Fruit fly (Drosophila melanogaster): ENCODE measurements around the gene Gnpnat.

DNA sequence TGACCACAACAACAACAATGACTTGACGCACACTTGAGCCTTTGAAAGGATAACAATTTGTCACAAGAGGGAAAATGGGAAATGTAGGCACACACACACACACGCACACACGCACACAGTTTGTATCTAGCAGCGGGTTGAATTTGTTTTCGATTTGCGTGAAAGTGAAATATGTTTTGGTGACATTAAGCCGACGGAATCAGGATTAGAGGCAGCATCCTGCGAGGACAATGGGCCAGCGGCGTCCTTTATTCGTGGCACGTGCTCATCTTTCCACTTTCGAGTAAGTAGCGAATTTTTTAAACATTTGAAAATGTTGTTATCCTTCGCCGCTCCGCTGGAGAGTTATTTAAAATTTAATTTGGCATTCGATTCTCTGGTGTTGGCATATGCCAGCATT is 30.8 kb upstream of the Gnpnat start:
- TF ChIP-seq kay (GFP tag; ENCODE audit: borderline replicate concordance) = no peak
- no peak for TF ChIP-seq bab1 (GFP tag; optimal IDR thresholded peaks at IDR 0.05)
- no peak for TF ChIP-seq CG5204 (GFP tag; optimal IDR thresholded peaks at IDR 0.05)
- TF ChIP-seq pad (GFP tag; optimal IDR thresholded peaks at IDR 0.05) = no peak
- TF ChIP-seq CG11617 (GFP tag; optimal IDR thresholded peaks at IDR 0.05) = no peak
- TF ChIP-seq cnc (optimal IDR thresholded peaks at IDR 0.05) = no peak
- TF ChIP-seq CG14711 (tag; optimal IDR thresholded peaks at IDR 0.05) = no peak
- no peak for TF ChIP-seq CG7045 (GFP tag; optimal IDR thresholded peaks at IDR 0.05)
- no peak for TF ChIP-seq Crg-1 (GFP tag; optimal IDR thresholded peaks at IDR 0.05)
- no peak for TF ChIP-seq cic (GFP tag; optimal IDR thresholded peaks at IDR 0.05)
- no peak for TF ChIP-seq CG33017 (tag; optimal IDR thresholded peaks at IDR 0.05)

All from whole organism, adult.